Worm (Caenorhabditis elegans) whole organism, mixed stage, embryonic: ENCODE results near the gene ncs-6.

Source experiments
- bed-3 ChIP-seq: fragments of 200-800 bp; sonication (Bioruptor generic); optimal IDR thresholded peaks from 3 replicates; lab custom pipeline; 2018; ENCODE audit warnings: mild to moderate bottlenecking, missing genetic modification characterization, moderate library complexity, missing compliant biosample characterization
- blmp-1 ChIP-seq: fragments of 150-350 bp; optimal IDR thresholded peaks from 2 replicates; lab custom pipeline; 2014; ENCODE audit warnings: missing biosample characterization, missing genetic modification characterization
- ceh-39 ChIP-seq: fragments of 150-350 bp; optimal IDR thresholded peaks from 2 replicates; lab custom pipeline; 2014; ENCODE audit warnings: missing biosample characterization, missing genetic modification characterization
- ceh-43 ChIP-seq: fragments of 200-800 bp; sonication (Bioruptor generic); optimal IDR thresholded peaks from 2 replicates; lab custom pipeline; 2018; ENCODE audit warnings: mild to moderate bottlenecking, missing genetic modification characterization, moderate library complexity, missing compliant biosample characterization
- ces-1 ChIP-seq: fragments of 150-350 bp; optimal IDR thresholded peaks from 2 replicates; lab custom pipeline; 2014; ENCODE audit warnings: missing biosample characterization, missing genetic modification reagents, missing genetic modification characterization
- cnd-1 ChIP-seq: fragments of 200-800 bp; sonication (Bioruptor generic); optimal IDR thresholded peaks from 2 replicates; lab custom pipeline; 2018; ENCODE audit warnings: mild to moderate bottlenecking, missing genetic modification characterization, missing compliant biosample characterization
- drap-1 ChIP-seq: fragments of 200-800 bp; sonication (Bioruptor generic); optimal IDR thresholded peaks from 3 replicates; lab custom pipeline; 2018; ENCODE audit warnings: mild to moderate bottlenecking, missing genetic modification characterization, missing compliant biosample characterization
- elt-1 ChIP-seq: sonication (generic microtip); optimal IDR thresholded peaks from 2 replicates; lab custom pipeline; 2017; ENCODE audit warnings: missing genetic modification characterization, mild to moderate bottlenecking, missing compliant biosample characterization, antibody characterized with exemption, moderate library complexity, borderline replicate concordance; ENCODE audit not compliant: insufficient read depth
- elt-3 ChIP-seq: fragments of 150-350 bp; optimal IDR thresholded peaks from 2 replicates; lab custom pipeline; 2014; ENCODE audit warnings: missing biosample characterization, missing genetic modification characterization
- flh-1 ChIP-seq: fragments of 200-800 bp; sonication (Bioruptor generic); optimal IDR thresholded peaks from 2 replicates; lab custom pipeline; 2018; ENCODE audit warnings: mild to moderate bottlenecking, missing genetic modification characterization, moderate library complexity, missing compliant biosample characterization
- hlh-1 ChIP-seq: fragments of 150-350 bp; optimal IDR thresholded peaks from 2 replicates; lab custom pipeline; 2014; ENCODE audit warnings: missing biosample characterization, missing genetic modification reagents, missing genetic modification characterization
- lin-13 ChIP-seq: fragments of 150-350 bp; optimal IDR thresholded peaks from 2 replicates; lab custom pipeline; 2014; ENCODE audit warnings: missing biosample characterization, missing genetic modification characterization
- lsy-2 ChIP-seq: fragments of 150-350 bp; optimal IDR thresholded peaks from 2 replicates; lab custom pipeline; 2014; ENCODE audit warnings: missing biosample characterization, missing genetic modification characterization
- mab-5 ChIP-seq: fragments of 150-350 bp; optimal IDR thresholded peaks from 2 replicates; lab custom pipeline; 2014; ENCODE audit warnings: missing biosample characterization, missing genetic modification characterization
- mep-1 ChIP-seq: fragments of 150-350 bp; optimal IDR thresholded peaks from 2 replicates; lab custom pipeline; 2017; ENCODE audit warnings: missing biosample characterization, missing genetic modification reagents, missing genetic modification characterization, inconsistent platforms
- mls-2 ChIP-seq: sonication (generic microtip); optimal IDR thresholded peaks from 2 replicates; lab custom pipeline; 2016; ENCODE audit warnings: mild to moderate bottlenecking, missing genetic modification characterization, moderate library complexity, missing compliant biosample characterization
- nhr-12 ChIP-seq: fragments of 150-350 bp; optimal IDR thresholded peaks from 2 replicates; lab custom pipeline; 2014; ENCODE audit warnings: missing biosample characterization, missing genetic modification characterization
- nhr-2 ChIP-seq: fragments of 150-350 bp; optimal IDR thresholded peaks from 2 replicates; lab custom pipeline; 2014; ENCODE audit warnings: missing biosample characterization, missing genetic modification characterization
- nhr-237 ChIP-seq: fragments of 150-350 bp; optimal IDR thresholded peaks from 2 replicates; lab custom pipeline; 2014; ENCODE audit warnings: missing biosample characterization, missing genetic modification characterization
- nhr-28 ChIP-seq: fragments of 150-350 bp; optimal IDR thresholded peaks from 2 replicates; lab custom pipeline; 2014; ENCODE audit warnings: missing biosample characterization, missing genetic modification characterization
- nhr-76 ChIP-seq: sonication (generic microtip); optimal IDR thresholded peaks from 2 replicates; lab custom pipeline; 2017; ENCODE audit warnings: missing biosample characterization, missing genetic modification characterization
- pha-4 ChIP-seq: fragments of 150-350 bp; optimal IDR thresholded peaks from 2 replicates; lab custom pipeline; 2018; ENCODE audit warnings: missing biosample characterization, missing genetic modification reagents, missing genetic modification characterization
- sem-2 ChIP-seq: fragments of 200-800 bp; sonication (Bioruptor generic); optimal IDR thresholded peaks from 2 replicates; lab custom pipeline; 2018; ENCODE audit warnings: mild to moderate bottlenecking, missing genetic modification characterization, missing compliant biosample characterization
- snpc-4 ChIP-seq: fragments of 150-350 bp; optimal IDR thresholded peaks from 2 replicates; lab custom pipeline; 2014; ENCODE audit warnings: missing biosample characterization, missing genetic modification characterization
- sptf-1 ChIP-seq: sonication (generic microtip); optimal IDR thresholded peaks from 2 replicates; lab custom pipeline; 2017; ENCODE audit warnings: mild to moderate bottlenecking, missing genetic modification characterization, moderate library complexity, missing compliant biosample characterization
- tbx-8 ChIP-seq: fragments of 200-800 bp; sonication (Bioruptor generic); optimal IDR thresholded peaks from 2 replicates; lab custom pipeline; 2018; ENCODE audit warnings: mild to moderate bottlenecking, missing genetic modification characterization, moderate library complexity, missing compliant biosample characterization
- unc-120 ChIP-seq: sonication (generic microtip); optimal IDR thresholded peaks from 2 replicates; lab custom pipeline; 2017; ENCODE audit warnings: missing genetic modification characterization, missing compliant biosample characterization; ENCODE audit not compliant: poor library complexity, severe bottlenecking
- zip-8 ChIP-seq: fragments of 150-350 bp; optimal IDR thresholded peaks from 2 replicates; lab custom pipeline; 2014; ENCODE audit warnings: missing biosample characterization, missing genetic modification characterization

ncs-6 gene

ce11 chrII:3515384-3516053 lies 12.8 kb downstream of the ncs-6 start, which contains the start of the genes Y49F6B.14 and clec-125:
Gene Y49F6B.14 (minus strand): TSS chrII:3515484.
Gene clec-125 (plus strand): TSS chrII:3516003.
- TF ChIP-seq ceh-43 (GFP tag; lab: Kevin White, UChicago) (no peak), lsy-2 (tag; lab: Kevin White, UChicago) (no peak), unc-120 (tag; lab: Kevin White, UChicago) (no peak), tbx-8 (GFP tag; lab: Kevin White, UChicago) (no peak), hlh-1 (tag; lab: Kevin White, UChicago) (no peak), ceh-39 (tag; lab: Kevin White, UChicago) (no peak)

ce11 chrII:3514631-3515030 lies 13.7 kb downstream of the ncs-6 start, which contains the start of gene srz-5:
Gene srz-5 (minus strand): TSS chrII:3514731.
- TF ChIP-seq nhr-237 (tag; lab: Kevin White, UChicago) (no peak), elt-3 (no peak), elt-1 (no peak), hlh-1 (tag; lab: Kevin White, UChicago) (no peak), nhr-28 (tag; lab: Kevin White, UChicago) (no peak), blmp-1 (no peak), sptf-1 (tag; lab: Kevin White, UChicago) (no peak), zip-8 (no peak), ceh-43 (GFP tag; lab: Kevin White, UChicago) (no peak), snpc-4 (tag; lab: Kevin White, UChicago) (no peak)

ce11 chrII:3512240-3512639 lies 16.1 kb downstream of the ncs-6 start, which contains the start of gene Y49F6B.19:
Gene Y49F6B.19 (minus strand): TSS chrII:3512340.
- no peak for TF ChIP-seq lin-13 (tag; lab: Kevin White, UChicago)
- no peak for TF ChIP-seq mep-1 (tag; lab: Kevin White, UChicago)
- TF ChIP-seq unc-120 (tag; lab: Kevin White, UChicago): no peak
- no peak for TF ChIP-seq hlh-1 (tag; lab: Kevin White, UChicago)
- no peak for TF ChIP-seq lsy-2 (tag; lab: Kevin White, UChicago)
- no peak for TF ChIP-seq nhr-76 (tag; lab: Kevin White, UChicago)

ce11 chrII:3504717-3505116 lies 23.6 kb downstream of the ncs-6 start, which contains the start of gene cyh-1:
Gene cyh-1 (plus strand): TSS chrII:3505017.
- TF ChIP-seq nhr-2 (tag; lab: Kevin White, UChicago) (no peak), drap-1 (no peak)

ce11 chrII:3502520-3503323 lies 25.6 kb downstream of the ncs-6 start, which contains the start of the genes col-71 and Y49F6B.2:
Gene col-71 (minus strand): TSS chrII:3502570.
Gene Y49F6B.2 (plus strand): TSS chrII:3502968.
- no peak for TF ChIP-seq nhr-12 (tag; lab: Kevin White, UChicago)
- peak; percentile 46 for TF ChIP-seq pha-4 (tag; lab: Kevin White, UChicago)
- TF ChIP-seq hlh-1 (tag; lab: Kevin White, UChicago): no peak
- TF ChIP-seq ceh-43 (GFP tag; lab: Kevin White, UChicago): peak; percentile 5
- peak; percentile 73 for TF ChIP-seq lin-13 (tag; lab: Kevin White, UChicago)
- TF ChIP-seq sem-2: no peak
- TF ChIP-seq ceh-39 (tag; lab: Kevin White, UChicago): peak; percentile 5
- peak; percentile 25 for TF ChIP-seq unc-120 (tag; lab: Kevin White, UChicago)
- peak; percentile 65 for TF ChIP-seq mab-5 (tag; lab: Kevin White, UChicago)
- peak; percentile 9 for TF ChIP-seq bed-3 (GFP tag; lab: Kevin White, UChicago)
- TF ChIP-seq cnd-1: peak; percentile 48
- peak; percentile 58 for TF ChIP-seq mep-1 (tag; lab: Kevin White, UChicago)
- TF ChIP-seq ces-1 (GFP tag; lab: Kevin White, UChicago): peak; percentile 99
- no peak for TF ChIP-seq drap-1
- TF ChIP-seq snpc-4 (tag; lab: Kevin White, UChicago): no peak
- TF ChIP-seq sptf-1 (tag; lab: Kevin White, UChicago): peak; percentile 68
- peak; percentile 21 for TF ChIP-seq tbx-8 (GFP tag; lab: Kevin White, UChicago)
- peak; percentile 46 for TF ChIP-seq nhr-237 (tag; lab: Kevin White, UChicago)
- TF ChIP-seq mls-2 (tag; lab: Kevin White, UChicago): peak; percentile 53
- TF ChIP-seq flh-1 (GFP tag; lab: Kevin White, UChicago): no peak
- peak; percentile 51 for TF ChIP-seq lsy-2 (tag; lab: Kevin White, UChicago)
